Worm (Caenorhabditis elegans) whole organism, midembryonic: ENCODE results near the gene EGAP5.1.

Experiments
- T22C8.4 ChIP-seq: fragments of 200-800 bp; sonication (Bioruptor generic); IDR thresholded peaks from 2 replicates; pipeline ENCODE4 v1.3.6; 2022; ENCODE audit warnings: missing genetic modification characterization, missing compliant biosample characterization
- cog-1 ChIP-seq: sonication (generic microtip); optimal IDR thresholded peaks from 2 replicates; lab custom pipeline; 2016; ENCODE audit warnings: missing genetic modification characterization, missing compliant biosample characterization
- flt-1 ChIP-seq: fragments of 200-800 bp; sonication (Bioruptor generic); IDR thresholded peaks from 2 replicates; pipeline ENCODE4 v1.3.6; 2022; ENCODE audit warnings: missing genetic modification characterization, missing compliant biosample characterization
- klf-2 ChIP-seq: fragments of 200-800 bp; sonication (Bioruptor generic); conservative IDR thresholded peaks from 2 replicates; pipeline ENCODE4 v1.3.6; 2022; ENCODE audit warnings: missing genetic modification reagents, missing genetic modification characterization, missing compliant biosample characterization
- med-1 ChIP-seq: sonication (generic microtip); optimal IDR thresholded peaks from 2 replicates; lab custom pipeline; 2017; ENCODE audit warnings: missing genetic modification characterization, mild to moderate bottlenecking, missing compliant biosample characterization, antibody characterized with exemption, missing genetic modification reagents; ENCODE audit not compliant: insufficient read depth
- ref-1 ChIP-seq: fragments of 200-800 bp; sonication (Bioruptor generic); conservative IDR thresholded peaks from 2 replicates; pipeline ENCODE4 v1.3.6; 2022; ENCODE audit warnings: missing genetic modification reagents, missing genetic modification characterization, missing compliant biosample characterization
- tab-1 ChIP-seq: fragments of 200-800 bp; sonication (Bioruptor generic); IDR thresholded peaks from 2 replicates; pipeline ENCODE4 v1.3.6; 2022; ENCODE audit warnings: missing genetic modification characterization, missing compliant biosample characterization
- ztf-23 ChIP-seq: fragments of 200-800 bp; sonication (Bioruptor generic); IDR thresholded peaks from 2 replicates; pipeline ENCODE4 v1.3.6; 2022; ENCODE audit warnings: missing genetic modification reagents, missing genetic modification characterization, missing compliant biosample characterization
- ztf-29 ChIP-seq: fragments of 200-800 bp; sonication (Bioruptor generic); IDR thresholded peaks from 2 replicates; pipeline ENCODE4 v1.3.6; 2022; ENCODE audit warnings: missing genetic modification reagents, missing genetic modification characterization, missing compliant biosample characterization

Gene EGAP5.1

ce11 chrX:5122369-5122768 lies 40.5 kb upstream of the EGAP5.1 start:
- no peak for TF ChIP-seq cog-1
- TF ChIP-seq flt-1 (GFP tag; lab: Robert Waterston, UW): no peak
- TF ChIP-seq ztf-29 (GFP tag; lab: Robert Waterston, UW): no peak
- TF ChIP-seq T22C8.4 (GFP tag; lab: Robert Waterston, UW): no peak
- no peak for TF ChIP-seq ref-1 (GFP tag; lab: Robert Waterston, UW)
- TF ChIP-seq ztf-23 (GFP tag; lab: Robert Waterston, UW): no peak
- TF ChIP-seq med-1 (GFP tag; lab: Kevin White, UChicago): no peak
- TF ChIP-seq klf-2 (GFP tag; lab: Robert Waterston, UW): no peak
- no peak for TF ChIP-seq tab-1 (GFP tag; lab: Robert Waterston, UW)

DNA sequence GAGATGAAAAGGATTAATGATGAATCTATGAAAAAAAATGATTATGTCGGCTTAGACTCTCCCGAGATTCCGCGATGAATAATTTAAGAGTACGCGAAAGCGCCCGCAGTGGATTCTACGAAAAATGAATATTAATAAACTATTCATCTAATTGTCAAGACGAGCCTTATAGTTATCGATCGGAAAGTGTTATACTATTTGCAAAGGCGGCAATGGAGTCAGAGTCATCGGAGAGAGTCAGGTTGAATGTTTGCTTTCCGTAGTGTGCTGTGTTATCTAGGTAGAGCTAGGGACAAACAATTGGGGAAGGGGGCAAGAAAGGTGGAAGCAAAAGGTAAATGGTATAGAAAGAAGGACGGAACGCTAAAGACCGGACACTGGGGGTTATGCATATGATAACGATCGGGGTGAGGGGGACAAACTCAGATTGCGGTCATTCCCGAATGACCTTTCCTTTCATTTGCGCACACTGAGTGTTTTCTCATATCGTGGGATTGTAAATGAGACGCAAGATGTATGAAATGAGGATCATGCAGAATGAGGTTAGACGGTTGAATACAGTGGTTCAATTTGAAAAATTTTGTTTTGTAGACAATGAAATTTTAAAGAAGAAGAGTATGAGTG lies 40.0 kb upstream of the EGAP5.1 start:
- TF ChIP-seq flt-1 (GFP tag; lab: Robert Waterston, UW) (0 out of 2 replicates have a peak, but pooled peaks have one; percentile 21), tab-1 (GFP tag; lab: Robert Waterston, UW) (no peak)

- TF ChIP-seq klf-2 (GFP tag; lab: Robert Waterston, UW): no peak
- TF ChIP-seq med-1 (GFP tag; lab: Kevin White, UChicago): no peak
- no peak for TF ChIP-seq ztf-23 (GFP tag; lab: Robert Waterston, UW)
- no peak for TF ChIP-seq tab-1 (GFP tag; lab: Robert Waterston, UW)
- TF ChIP-seq ztf-29 (GFP tag; lab: Robert Waterston, UW): no peak
- TF ChIP-seq ref-1 (GFP tag; lab: Robert Waterston, UW): no peak
- TF ChIP-seq T22C8.4 (GFP tag; lab: Robert Waterston, UW): no peak
- TF ChIP-seq flt-1 (GFP tag; lab: Robert Waterston, UW): no peak
- no peak for TF ChIP-seq cog-1
Observed at ce11 chrX:5124288-5124687, 38.6 kb upstream of the EGAP5.1 start.

DNA sequence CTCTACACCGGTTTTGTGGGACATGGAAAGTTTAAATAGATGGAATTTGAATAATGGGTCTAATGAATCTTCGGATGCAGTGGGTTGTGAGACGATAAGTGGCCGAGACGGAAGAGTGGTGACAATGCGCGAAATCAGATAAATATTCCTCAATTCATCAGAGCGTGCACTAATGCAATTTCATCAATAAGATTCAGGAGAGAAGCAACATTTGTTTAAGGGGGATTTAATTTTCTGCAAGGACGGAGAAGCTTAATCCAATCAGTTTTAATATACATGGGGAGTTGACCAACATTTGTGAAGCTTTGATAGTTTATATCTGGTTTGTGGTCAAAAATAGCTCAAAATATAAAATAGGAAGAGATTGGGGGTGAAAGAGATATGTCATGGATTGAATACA lies 33.4 kb upstream of the EGAP5.1 start:
- TF ChIP-seq flt-1 (GFP tag; lab: Robert Waterston, UW) (no peak), ztf-23 (GFP tag; lab: Robert Waterston, UW) (no peak), cog-1 (no peak), ztf-29 (GFP tag; lab: Robert Waterston, UW) (no peak), T22C8.4 (GFP tag; lab: Robert Waterston, UW) (no peak), ref-1 (GFP tag; lab: Robert Waterston, UW) (no peak), med-1 (GFP tag; lab: Kevin White, UChicago) (no peak)

- no peak for TF ChIP-seq klf-2 (GFP tag; lab: Robert Waterston, UW)
- TF ChIP-seq cog-1: no peak
- TF ChIP-seq ztf-23 (GFP tag; lab: Robert Waterston, UW): no peak
- TF ChIP-seq med-1 (GFP tag; lab: Kevin White, UChicago): no peak
- TF ChIP-seq ztf-29 (GFP tag; lab: Robert Waterston, UW): no peak
- TF ChIP-seq flt-1 (GFP tag; lab: Robert Waterston, UW): no peak
- TF ChIP-seq tab-1 (GFP tag; lab: Robert Waterston, UW): no peak
- TF ChIP-seq ref-1 (GFP tag; lab: Robert Waterston, UW): no peak
Observed at ce11 chrX:5131760-5132159, 31.1 kb upstream of the EGAP5.1 start.

- TF ChIP-seq flt-1 (GFP tag; lab: Robert Waterston, UW): no peak
- TF ChIP-seq ref-1 (GFP tag; lab: Robert Waterston, UW): no peak
- TF ChIP-seq ztf-29 (GFP tag; lab: Robert Waterston, UW): no peak
- TF ChIP-seq med-1 (GFP tag; lab: Kevin White, UChicago): no peak
- no peak for TF ChIP-seq ztf-23 (GFP tag; lab: Robert Waterston, UW)
- no peak for TF ChIP-seq tab-1 (GFP tag; lab: Robert Waterston, UW)
- no peak for TF ChIP-seq cog-1
- no peak for TF ChIP-seq T22C8.4 (GFP tag; lab: Robert Waterston, UW)
- no peak for TF ChIP-seq klf-2 (GFP tag; lab: Robert Waterston, UW)
Observed at ce11 chrX:5133980-5134379, 28.9 kb upstream of the EGAP5.1 start, which contains the start of gene tbc-7. Gene tbc-7, plus strand, starts transcription at chrX:5134280.

DNA sequence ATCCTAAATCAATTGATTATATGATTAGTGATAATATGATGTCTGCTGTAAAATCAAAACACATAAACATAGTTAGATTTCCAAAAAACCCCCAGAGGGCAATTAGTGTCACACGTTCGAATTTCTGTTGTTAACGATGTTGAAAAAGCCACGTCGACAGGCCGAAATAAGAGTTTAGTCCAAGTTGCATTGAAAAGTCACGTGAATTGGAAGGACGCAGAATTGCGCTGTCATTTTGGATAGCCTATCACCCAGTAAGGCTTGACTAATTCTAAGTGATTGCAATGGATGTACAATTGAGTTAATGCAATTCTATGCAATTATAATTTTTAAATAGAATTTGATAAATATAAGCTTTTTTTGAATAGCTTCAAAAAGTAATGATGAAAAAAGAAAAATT lies 27.3 kb upstream of the EGAP5.1 start:
- TF ChIP-seq klf-2 (GFP tag; lab: Robert Waterston, UW) (no peak), flt-1 (GFP tag; lab: Robert Waterston, UW) (no peak), cog-1 (no peak), ztf-29 (GFP tag; lab: Robert Waterston, UW) (no peak), med-1 (GFP tag; lab: Kevin White, UChicago) (no peak), ref-1 (GFP tag; lab: Robert Waterston, UW) (no peak), T22C8.4 (GFP tag; lab: Robert Waterston, UW) (no peak), ztf-23 (GFP tag; lab: Robert Waterston, UW) (no peak), tab-1 (GFP tag; lab: Robert Waterston, UW) (no peak)

DNA sequence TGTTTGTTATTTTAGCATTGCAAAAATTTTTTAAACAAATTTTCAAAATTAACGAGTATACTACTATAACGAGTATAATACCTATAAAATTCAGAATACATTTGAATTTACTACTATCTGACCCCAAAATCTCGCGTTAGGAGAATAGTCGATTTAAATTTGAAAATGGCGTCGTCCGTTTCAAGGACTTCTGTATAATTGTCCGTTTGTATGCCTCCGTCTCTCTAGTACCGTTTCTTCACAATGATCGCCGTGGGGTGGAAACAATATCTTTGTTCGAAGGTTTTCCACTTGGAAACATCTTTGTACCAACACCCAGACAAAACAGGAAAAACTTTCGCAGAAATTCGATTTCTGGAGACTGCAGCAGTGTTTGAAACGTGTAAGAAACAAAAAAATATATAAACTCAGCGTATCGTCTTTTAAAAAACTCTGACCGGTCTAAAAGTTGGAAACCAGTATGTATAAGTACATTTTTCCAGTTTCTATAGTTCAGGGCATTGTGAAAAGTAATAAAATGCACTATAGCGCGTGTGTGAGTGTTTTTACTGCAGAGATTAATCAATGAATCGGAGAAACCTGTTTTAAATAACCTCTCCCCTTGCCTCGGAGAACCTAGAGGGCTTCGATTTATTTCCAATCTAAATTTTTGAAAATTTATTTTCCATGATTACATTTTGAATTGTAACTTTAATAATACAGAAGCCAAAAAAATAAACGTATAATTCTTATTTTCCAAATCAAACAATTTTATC lies 25.0 kb upstream of the EGAP5.1 start:
- TF ChIP-seq klf-2 (GFP tag; lab: Robert Waterston, UW) (no peak), ref-1 (GFP tag; lab: Robert Waterston, UW) (no peak), cog-1 (no peak), flt-1 (GFP tag; lab: Robert Waterston, UW) (no peak), ztf-29 (GFP tag; lab: Robert Waterston, UW) (no peak), med-1 (GFP tag; lab: Kevin White, UChicago) (no peak), ztf-23 (GFP tag; lab: Robert Waterston, UW) (no peak), T22C8.4 (GFP tag; lab: Robert Waterston, UW) (no peak), tab-1 (GFP tag; lab: Robert Waterston, UW) (no peak)

DNA sequence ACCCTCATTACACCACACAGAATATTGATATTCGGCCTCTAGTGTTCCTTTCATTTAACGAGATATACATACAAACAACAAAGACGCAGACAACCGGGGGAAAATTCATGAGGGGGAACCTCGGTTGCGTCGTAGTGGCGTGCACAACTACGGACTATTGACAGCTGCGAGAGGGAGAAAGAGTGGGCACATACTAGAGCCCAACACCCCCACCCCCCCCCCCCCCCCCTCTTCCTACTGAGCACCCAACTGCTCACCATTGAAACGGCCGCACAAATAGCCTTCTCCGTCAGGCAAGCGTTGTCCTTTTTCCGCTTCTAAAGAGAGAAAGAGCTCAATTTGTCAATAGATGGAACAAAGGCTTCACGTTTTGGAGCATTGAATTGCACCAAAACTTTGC lies 22.7 kb upstream of the EGAP5.1 start:
- no peak for TF ChIP-seq flt-1 (GFP tag; lab: Robert Waterston, UW)
- TF ChIP-seq cog-1: peak; percentile 77
